Worm (Caenorhabditis elegans) whole organism, midembryonic: ENCODE data around the gene Y116A8C.25.

Source experiments
- T22C8.4 ChIP-seq: fragments of 200-800 bp; sonication (Bioruptor generic); IDR thresholded peaks from 2 replicates; pipeline ENCODE4 v1.3.6; 2022; ENCODE audit warnings: missing genetic modification characterization, missing compliant biosample characterization
- cog-1 ChIP-seq: sonication (generic microtip); optimal IDR thresholded peaks from 2 replicates; lab custom pipeline; 2016; ENCODE audit warnings: missing genetic modification characterization, missing compliant biosample characterization
- flt-1 ChIP-seq: fragments of 200-800 bp; sonication (Bioruptor generic); IDR thresholded peaks from 2 replicates; pipeline ENCODE4 v1.3.6; 2022; ENCODE audit warnings: missing genetic modification characterization, missing compliant biosample characterization
- klf-2 ChIP-seq: fragments of 200-800 bp; sonication (Bioruptor generic); conservative IDR thresholded peaks from 2 replicates; pipeline ENCODE4 v1.3.6; 2022; ENCODE audit warnings: missing genetic modification reagents, missing genetic modification characterization, missing compliant biosample characterization
- med-1 ChIP-seq: sonication (generic microtip); optimal IDR thresholded peaks from 2 replicates; lab custom pipeline; 2017; ENCODE audit warnings: missing genetic modification characterization, mild to moderate bottlenecking, missing compliant biosample characterization, antibody characterized with exemption, missing genetic modification reagents; ENCODE audit not compliant: insufficient read depth
- ref-1 ChIP-seq: fragments of 200-800 bp; sonication (Bioruptor generic); conservative IDR thresholded peaks from 2 replicates; pipeline ENCODE4 v1.3.6; 2022; ENCODE audit warnings: missing genetic modification reagents, missing genetic modification characterization, missing compliant biosample characterization
- tab-1 ChIP-seq: fragments of 200-800 bp; sonication (Bioruptor generic); IDR thresholded peaks from 2 replicates; pipeline ENCODE4 v1.3.6; 2022; ENCODE audit warnings: missing genetic modification characterization, missing compliant biosample characterization
- ztf-23 ChIP-seq: fragments of 200-800 bp; sonication (Bioruptor generic); IDR thresholded peaks from 2 replicates; pipeline ENCODE4 v1.3.6; 2022; ENCODE audit warnings: missing genetic modification reagents, missing genetic modification characterization, missing compliant biosample characterization
- ztf-29 ChIP-seq: fragments of 200-800 bp; sonication (Bioruptor generic); IDR thresholded peaks from 2 replicates; pipeline ENCODE4 v1.3.6; 2022; ENCODE audit warnings: missing genetic modification reagents, missing genetic modification characterization, missing compliant biosample characterization

DNA sequence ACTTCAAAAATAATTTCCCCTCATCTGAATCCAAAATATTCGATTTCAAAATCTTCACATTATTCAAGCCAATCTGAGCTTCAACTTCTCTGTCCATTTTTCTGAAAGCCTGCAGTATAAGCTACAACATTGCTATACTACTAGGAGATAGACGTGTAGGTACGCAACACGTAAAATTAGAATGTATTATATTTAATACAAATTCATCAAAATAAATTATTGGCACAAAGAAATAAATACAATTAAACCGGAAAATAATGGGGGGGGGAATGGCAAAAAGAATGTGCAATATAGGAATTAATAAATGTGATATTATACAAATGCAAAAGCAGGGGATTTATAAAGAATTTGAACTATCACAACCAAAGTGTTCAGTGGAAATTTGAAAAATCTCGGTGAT, at the start of gene Y116A8C.25:
- TF ChIP-seq ref-1 (GFP tag; lab: Robert Waterston, UW) (no peak), T22C8.4 (no peak), tab-1 (GFP tag; lab: Robert Waterston, UW) (no peak), flt-1 (GFP tag; lab: Robert Waterston, UW) (no peak), med-1 (GFP tag; lab: Kevin White, UChicago) (no peak), cog-1 (no peak), ztf-29 (GFP tag; lab: Robert Waterston, UW) (no peak), klf-2 (GFP tag; lab: Robert Waterston, UW) (no peak), ztf-23 (no peak)
